Fruit fly (Drosophila melanogaster) S2 (cell line): ENCODE results near the gene Nplp3.

ENCODE experiments used
- CG8478 ChIP-seq: fragments of >200 bp; optimal IDR thresholded peaks from 2 replicates; lab custom pipeline; 2018
- CTCF ChIP-seq, 2 experiments: fragments of >200 bp; optimal IDR thresholded peaks; 2 replicates each; lab custom pipeline; 2018

DNA sequence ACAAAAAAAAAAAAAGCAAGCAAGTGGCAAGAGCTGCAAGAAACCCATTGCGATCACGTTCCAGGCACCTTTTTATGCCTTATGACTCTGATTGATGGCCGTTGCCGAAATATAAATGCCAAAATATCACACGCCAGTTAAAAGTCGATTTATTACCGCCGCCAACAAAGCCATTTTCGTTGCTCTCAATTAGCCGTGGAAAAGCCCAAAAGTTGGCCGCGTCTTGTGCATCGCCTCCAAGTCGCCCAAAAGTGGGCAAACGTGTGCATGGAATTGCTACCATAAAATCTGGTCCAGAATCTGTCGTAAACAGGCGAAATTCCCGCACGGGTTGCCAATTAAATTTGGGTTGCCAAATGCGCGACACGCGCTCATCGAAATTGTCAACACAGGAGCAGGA, 26.1 kb upstream of the Nplp3 start:
- TF ChIP-seq CG8478 (no peak), CTCF (optimal IDR thresholded peaks at IDR 0.05; lab: Kevin White, UChicago) (no peak)
